Worm (Caenorhabditis elegans): ENCODE measurements around the gene dre-1.

DNA sequence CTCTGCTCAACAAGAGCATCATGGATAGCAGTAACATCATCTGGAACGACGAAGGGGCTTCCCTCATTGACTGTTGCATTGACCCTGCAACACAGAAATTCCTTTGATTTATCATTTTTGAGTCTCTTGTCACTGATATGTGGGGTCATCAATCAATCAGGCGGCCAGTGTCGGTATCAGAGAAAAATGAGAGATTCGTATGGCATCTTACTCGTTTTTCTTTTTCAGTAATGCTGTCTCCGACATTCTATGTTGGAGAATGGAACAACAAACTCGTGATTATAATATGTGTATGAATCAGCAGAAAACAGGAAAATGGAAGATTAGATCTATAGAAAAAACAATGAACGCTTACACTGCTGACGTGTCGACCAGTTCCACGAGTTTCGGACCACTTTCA is 43.1 kb downstream of the dre-1 start:
- TF ChIP-seq ama-1 (optimal IDR thresholded peaks at IDR 0.05) (no peak), elt-2 (tag; optimal IDR thresholded peaks at IDR 0.05) (no peak), dve-1 (tag; optimal IDR thresholded peaks at IDR 0.05) (no peak), pqm-1 (tag; optimal IDR thresholded peaks at IDR 0.05) (no peak), hlh-8 (tag; optimal IDR thresholded peaks at IDR 0.05) (no peak), sdc-2 (tag; optimal IDR thresholded peaks at IDR 0.05) (no peak), eyg-1 (tag; optimal IDR thresholded peaks at IDR 0.05) (no peak), F13H6.1 (tag; optimal IDR thresholded peaks at IDR 0.05) (no peak), ceh-2 (tag; optimal IDR thresholded peaks at IDR 0.05) (no peak), che-1 (tag; optimal IDR thresholded peaks at IDR 0.05) (no peak)
